Fruit fly (Drosophila melanogaster) S2 (cell line): ENCODE data around the gene CG42369.

Experiments used
- CG8478 ChIP-seq: fragments of >200 bp; optimal IDR thresholded peaks from 2 replicates; lab custom pipeline; 2018
- CTCF ChIP-seq, 2 experiments: fragments of >200 bp; optimal IDR thresholded peaks; 2 replicates each; lab custom pipeline; 2018

- TF ChIP-seq CTCF (optimal IDR thresholded peaks at IDR 0.05; lab: Kevin White, UChicago), result no peak
- TF ChIP-seq CG8478 (lab: Kevin White, UChicago), result no peak
These were observed 27.1 kb upstream of the CG42369 start, which contains the start of gene Fic for dm6 chr2L:6424198-6424597.
